Worm (Caenorhabditis elegans) whole organism, late embryonic: ENCODE measurements around the gene gcy-36.

ENCODE experiments used
- F13H6.1 ChIP-seq: sonication (generic microtip); optimal IDR thresholded peaks from 2 replicates; lab custom pipeline; 2016; ENCODE audit warnings: missing genetic modification characterization, missing compliant biosample characterization
- ama-1 ChIP-seq: fragments of 150-350 bp; optimal IDR thresholded peaks from 2 replicates; lab custom pipeline; 2014
- ceh-18 ChIP-seq: sonication (generic microtip); optimal IDR thresholded peaks from 2 replicates; lab custom pipeline; 2016; ENCODE audit warnings: missing genetic modification characterization, missing compliant biosample characterization
- ceh-22 ChIP-seq: sonication (generic microtip); optimal IDR thresholded peaks from 2 replicates; lab custom pipeline; 2017; ENCODE audit warnings: missing biosample characterization, missing genetic modification characterization
- ceh-24 ChIP-seq: sonication (generic microtip); optimal IDR thresholded peaks from 2 replicates; lab custom pipeline; 2016; ENCODE audit warnings: mild to moderate bottlenecking, missing genetic modification characterization, missing compliant biosample characterization
- ceh-30 ChIP-seq: fragments of 150-350 bp; optimal IDR thresholded peaks from 2 replicates; lab custom pipeline; 2014; ENCODE audit warnings: missing biosample characterization, missing genetic modification characterization
- ceh-31 ChIP-seq: sonication (generic microtip); optimal IDR thresholded peaks from 2 replicates; lab custom pipeline; 2016; ENCODE audit warnings: missing genetic modification characterization, missing compliant biosample characterization
- ceh-48 ChIP-seq: sonication (generic microtip); optimal IDR thresholded peaks from 2 replicates; lab custom pipeline; 2016; ENCODE audit warnings: missing genetic modification characterization, inconsistent platforms, missing compliant biosample characterization
- ceh-6 ChIP-seq: fragments of 200-800 bp; sonication (Bioruptor generic); optimal IDR thresholded peaks from 2 replicates; lab custom pipeline; 2018; ENCODE audit warnings: mild to moderate bottlenecking, missing genetic modification characterization, missing compliant biosample characterization
- ceh-9 ChIP-seq: sonication (generic microtip); optimal IDR thresholded peaks from 2 replicates; lab custom pipeline; 2016; ENCODE audit warnings: mild to moderate bottlenecking, missing genetic modification characterization, inconsistent platforms, missing compliant biosample characterization
- che-1 ChIP-seq: sonication (generic microtip); optimal IDR thresholded peaks from 2 replicates; lab custom pipeline; 2016; ENCODE audit warnings: mild to moderate bottlenecking, missing genetic modification characterization, missing compliant biosample characterization
- dmd-4 ChIP-seq: sonication (generic microtip); optimal IDR thresholded peaks from 2 replicates; lab custom pipeline; 2016; ENCODE audit warnings: borderline replicate concordance, missing genetic modification characterization, missing compliant biosample characterization
- dve-1 ChIP-seq: sonication (generic microtip); optimal IDR thresholded peaks from 2 replicates; lab custom pipeline; 2017; ENCODE audit warnings: antibody characterized with exemption, mild to moderate bottlenecking, missing genetic modification characterization, missing compliant biosample characterization
- ets-4 ChIP-seq: sonication (generic microtip); optimal IDR thresholded peaks from 2 replicates; lab custom pipeline; 2016; ENCODE audit warnings: missing genetic modification characterization, missing compliant biosample characterization
- eyg-1 ChIP-seq: sonication (generic microtip); optimal IDR thresholded peaks from 2 replicates; lab custom pipeline; 2016; ENCODE audit warnings: missing genotype, missing genetic modification characterization, missing compliant biosample characterization
- fkh-6 ChIP-seq: sonication (generic microtip); optimal IDR thresholded peaks from 2 replicates; lab custom pipeline; 2016; ENCODE audit warnings: missing genetic modification characterization, missing compliant biosample characterization
- hlh-15 ChIP-seq: sonication (generic microtip); optimal IDR thresholded peaks from 2 replicates; lab custom pipeline; 2016; ENCODE audit warnings: missing genetic modification characterization, missing compliant biosample characterization
- hlh-30 ChIP-seq: sonication (generic microtip); optimal IDR thresholded peaks from 2 replicates; lab custom pipeline; 2017; ENCODE audit warnings: antibody characterized with exemption, missing genetic modification characterization, missing compliant biosample characterization; ENCODE audit not compliant: insufficient read depth
- hlh-8 ChIP-seq: sonication (generic microtip); optimal IDR thresholded peaks from 2 replicates; lab custom pipeline; 2016; ENCODE audit warnings: missing genotype, missing genetic modification characterization, missing compliant biosample characterization
- lin-11 ChIP-seq: fragments of 200-800 bp; sonication (Bioruptor generic); optimal IDR thresholded peaks from 2 replicates; lab custom pipeline; 2018; ENCODE audit warnings: mild to moderate bottlenecking, missing genetic modification characterization, missing compliant biosample characterization
- nfya-1 ChIP-seq: sonication (generic microtip); optimal IDR thresholded peaks from 2 replicates; lab custom pipeline; 2017; ENCODE audit warnings: missing genetic modification characterization, mild to moderate bottlenecking, missing compliant biosample characterization, antibody characterized with exemption, moderate library complexity
- nhr-232 ChIP-seq: sonication (generic microtip); optimal IDR thresholded peaks from 2 replicates; lab custom pipeline; 2016; ENCODE audit warnings: missing genetic modification characterization, missing compliant biosample characterization
- npax-4 ChIP-seq: sonication (generic microtip); optimal IDR thresholded peaks from 2 replicates; lab custom pipeline; 2016; ENCODE audit warnings: missing genetic modification characterization, missing compliant biosample characterization
- pag-3 ChIP-seq: sonication (generic microtip); optimal IDR thresholded peaks from 2 replicates; lab custom pipeline; 2016; ENCODE audit warnings: missing compliant biosample characterization, missing genetic modification characterization, borderline replicate concordance
- pax-1 ChIP-seq: fragments of 150-350 bp; optimal IDR thresholded peaks from 2 replicates; lab custom pipeline; 2014; ENCODE audit warnings: missing biosample characterization, missing genetic modification characterization
- rnt-1 ChIP-seq: sonication (generic microtip); optimal IDR thresholded peaks from 2 replicates; lab custom pipeline; 2016; ENCODE audit warnings: missing genetic modification characterization, missing compliant biosample characterization
- sdc-2 ChIP-seq: sonication (generic microtip); optimal IDR thresholded peaks from 2 replicates; lab custom pipeline; 2016; ENCODE audit warnings: missing genotype, missing genetic modification characterization, missing compliant biosample characterization
- tbx-7 ChIP-seq: sonication (generic microtip); optimal IDR thresholded peaks from 2 replicates; lab custom pipeline; 2016; ENCODE audit warnings: missing genotype, missing genetic modification characterization, missing compliant biosample characterization
- ttx-3 ChIP-seq: sonication (generic microtip); optimal IDR thresholded peaks from 2 replicates; lab custom pipeline; 2016; ENCODE audit warnings: missing genetic modification reagents, missing genetic modification characterization, missing compliant biosample characterization
- unc-3 ChIP-seq, 2 experiments: fragments of 200-800 bp in 1 of 2; sonication (Bioruptor generic) in 1 of 2; sonication (generic microtip) in 1 of 2; conservative IDR thresholded peaks in 1 of 2; optimal IDR thresholded peaks in 1 of 2; 2 replicates each; pipeline versions ENCODE4 v1.3.6 to Lab custom; 2016 to 2022; ENCODE audit warnings: missing compliant biosample characterization in 2 of 2, missing genetic modification characterization in 2 of 2, missing genetic modification reagents in 1 of 2
- unc-42 ChIP-seq: sonication (generic microtip); optimal IDR thresholded peaks from 2 replicates; lab custom pipeline; 2016; ENCODE audit warnings: missing genotype, missing genetic modification characterization, missing compliant biosample characterization
- unc-55 ChIP-seq: sonication (generic microtip); optimal IDR thresholded peaks from 2 replicates; lab custom pipeline; 2017; ENCODE audit warnings: missing biosample characterization, missing genetic modification reagents, missing genetic modification characterization
- zip-5 ChIP-seq: sonication (generic microtip); optimal IDR thresholded peaks from 2 replicates; lab custom pipeline; 2016; ENCODE audit warnings: missing genetic modification characterization, missing compliant biosample characterization
- ztf-16 ChIP-seq: sonication (generic microtip); optimal IDR thresholded peaks from 2 replicates; lab custom pipeline; 2017; ENCODE audit warnings: missing genetic modification characterization, missing compliant biosample characterization

gcy-36 gene

ce11 chrX:15494154-15494553 lies 15.3 kb downstream of the gcy-36 start:
- TF ChIP-seq pag-3 (tag; lab: Kevin White, UChicago) = no peak
- TF ChIP-seq che-1 = no peak
- no peak for TF ChIP-seq ama-1 (lab: Kevin White, UChicago)
- TF ChIP-seq ztf-16 (tag; lab: Kevin White, UChicago) = no peak
- TF ChIP-seq lin-11 = no peak
- no peak for TF ChIP-seq ets-4 (tag; lab: Kevin White, UChicago)
- TF ChIP-seq F13H6.1 (tag; lab: Kevin White, UChicago) = no peak
- no peak for TF ChIP-seq pax-1
- TF ChIP-seq tbx-7 (tag; lab: Kevin White, UChicago) = no peak
- no peak for TF ChIP-seq fkh-6 (tag; lab: Kevin White, UChicago)
- TF ChIP-seq hlh-8 (tag; lab: Kevin White, UChicago) = no peak
- no peak for TF ChIP-seq unc-55
- no peak for TF ChIP-seq nhr-232 (tag; lab: Kevin White, UChicago)
- TF ChIP-seq ttx-3 (tag; lab: Kevin White, UChicago) = no peak
- TF ChIP-seq ceh-9 (tag; lab: Kevin White, UChicago) = no peak
- TF ChIP-seq unc-3 (GFP tag; conservative IDR thresholded peaks at IDR 0.05; lab: Robert Waterston, UW) = no peak
- TF ChIP-seq unc-3 (tag; optimal IDR thresholded peaks at IDR 0.05; lab: Kevin White, UChicago) = no peak
- no peak for TF ChIP-seq ceh-22 (tag; lab: Kevin White, UChicago)
- no peak for TF ChIP-seq hlh-30 (tag; lab: Kevin White, UChicago)
- TF ChIP-seq, all 69 proteins: peak for 0

ce11 chrX:15496927-15497605 lies 18.2 kb downstream of the gcy-36 start, which contains the start of gene suox-1:
TSS of gene suox-1 (plus strand) at chrX:15497555.
- TF ChIP-seq hlh-30 (tag; lab: Kevin White, UChicago) (peak; percentile 34), zip-5 (tag; lab: Kevin White, UChicago) (no peak)

- no peak for TF ChIP-seq ama-1 (lab: Kevin White, UChicago)
- TF ChIP-seq ceh-6 (GFP tag; lab: Kevin White, UChicago) = no peak
- TF ChIP-seq zip-5 (tag; lab: Kevin White, UChicago) = no peak
- no peak for TF ChIP-seq ets-4 (tag; lab: Kevin White, UChicago)
- TF ChIP-seq sdc-2 (tag; lab: Kevin White, UChicago) = no peak
- TF ChIP-seq ceh-24 (tag; lab: Kevin White, UChicago) = no peak
- TF ChIP-seq npax-4 (tag; lab: Kevin White, UChicago) = no peak
- no peak for TF ChIP-seq nfya-1
- no peak for TF ChIP-seq hlh-15 (tag; lab: Kevin White, UChicago)
- no peak for TF ChIP-seq ceh-30
- no peak for TF ChIP-seq eyg-1
- no peak for TF ChIP-seq lin-11
- no peak for TF ChIP-seq dve-1 (tag; lab: Kevin White, UChicago)
- TF ChIP-seq unc-42 (tag; lab: Kevin White, UChicago) = no peak
- TF ChIP-seq dmd-4 (tag; lab: Kevin White, UChicago) = no peak
Observed at ce11 chrX:15502455-15503174, 23.8 kb downstream of the gcy-36 start, which contains the start of gene H13N06.7. TSS of gene H13N06.7 (plus strand) at chrX:15503124.

- TF ChIP-seq ceh-48 (tag; lab: Kevin White, UChicago) (no peak), hlh-15 (tag; lab: Kevin White, UChicago) (no peak)
Observed at ce11 chrX:15504795-15505194, 26.0 kb downstream of the gcy-36 start, which contains the start of gene tbh-1. TSS of gene tbh-1 (minus strand) at chrX:15504895.

- TF ChIP-seq rnt-1 (tag; lab: Kevin White, UChicago) (peak; percentile 25), ceh-18 (tag; lab: Kevin White, UChicago) (no peak), nfya-1 (peak; percentile 51), ceh-31 (tag; lab: Kevin White, UChicago) (peak; percentile 48)
- TF ChIP-seq, all 69 proteins: peak for 3
Observed at ce11 chrX:15507830-15508347, 29.1 kb downstream of the gcy-36 start, which contains the start of gene zipt-7.2. TSS of gene zipt-7.2 (minus strand) at chrX:15507880.
